Fruit fly (Drosophila melanogaster) whole organism, embryonic: Measurements from ENCODE around the gene bab2.

Source experiments
- ATbp ChIP-seq: fragments of 200-800 bp; sonication (Bioruptor generic); optimal IDR thresholded peaks from 2 replicates; lab custom pipeline; 2017; ENCODE audit warnings: missing biosample characterization, mild to moderate bottlenecking, missing genetic modification characterization, missing genetic modification reagents
- Asciz ChIP-seq: fragments of 200-800 bp; sonication (Bioruptor generic); optimal IDR thresholded peaks from 2 replicates; lab custom pipeline; 2017; ENCODE audit warnings: missing biosample characterization, mild to moderate bottlenecking, missing genetic modification characterization, missing genetic modification reagents
- B-H1 ChIP-seq: fragments of 200-800 bp; sonication (Bioruptor generic); IDR thresholded peaks from 3 replicates; pipeline ENCODE4 v1.3.6; 2022; ENCODE audit warnings: missing biosample characterization, missing genetic modification characterization
- BEAF-32 ChIP-seq: fragments of 200-800 bp; sonication (Bioruptor generic); optimal IDR thresholded peaks from 3 replicates; lab custom pipeline; 2017; ENCODE audit warnings: missing biosample characterization, missing genetic modification characterization, mild to moderate bottlenecking, moderate library complexity, missing genetic modification reagents
- C15 ChIP-seq: fragments of 200-800 bp; sonication (Bioruptor generic); IDR thresholded peaks from 3 replicates; pipeline ENCODE4 v1.3.6; 2022; ENCODE audit warnings: missing biosample characterization, missing genetic modification characterization
- CG10321 ChIP-seq: fragments of 200-800 bp; sonication (Bioruptor generic); IDR thresholded peaks from 2 replicates; pipeline ENCODE4 v1.3.6; 2022; ENCODE audit warnings: missing biosample characterization, missing genetic modification characterization
- CG10431 ChIP-seq: fragments of 200-800 bp; sonication (Bioruptor generic); optimal IDR thresholded peaks from 3 replicates; lab custom pipeline; 2018; ENCODE audit warnings: missing biosample characterization, mild to moderate bottlenecking, missing genetic modification characterization
- CG14014 ChIP-seq: fragments of 200-800 bp; sonication (Bioruptor generic); IDR thresholded peaks from 2 replicates; pipeline ENCODE4 v1.3.6; 2022; ENCODE audit warnings: missing biosample characterization, missing genetic modification characterization
- CG17359 ChIP-seq: fragments of 200-800 bp; sonication (Bioruptor generic); optimal IDR thresholded peaks from 3 replicates; lab custom pipeline; 2018; ENCODE audit warnings: missing biosample characterization, mild to moderate bottlenecking, missing genetic modification characterization, moderate library complexity
- CG18011 ChIP-seq: fragments of 200-800 bp; sonication (Bioruptor generic); optimal IDR thresholded peaks from 2 replicates; lab custom pipeline; 2017; ENCODE audit warnings: missing biosample characterization, missing genetic modification characterization, mild to moderate bottlenecking, moderate library complexity, missing genotype
- CG2120 ChIP-seq: fragments of 200-800 bp; sonication (Bioruptor generic); optimal IDR thresholded peaks from 3 replicates; lab custom pipeline; 2016; ENCODE audit warnings: missing biosample characterization, missing genetic modification characterization
- CG34376 ChIP-seq: fragments of 200-800 bp; sonication (Bioruptor generic); optimal IDR thresholded peaks from 2 replicates; lab custom pipeline; 2018; ENCODE audit warnings: missing biosample characterization, mild to moderate bottlenecking, missing genetic modification characterization
- CG3995 ChIP-seq: fragments of 200-800 bp; sonication (Bioruptor generic); optimal IDR thresholded peaks from 3 replicates; lab custom pipeline; 2016; ENCODE audit warnings: missing biosample characterization, missing genetic modification characterization
- CG4424 ChIP-seq: fragments of 200-800 bp; sonication (Bioruptor generic); optimal IDR thresholded peaks from 3 replicates; lab custom pipeline; 2016; ENCODE audit warnings: missing biosample characterization, missing genetic modification characterization
- CG7786 ChIP-seq: fragments of 200-800 bp; sonication (Bioruptor generic); optimal IDR thresholded peaks from 2 replicates; lab custom pipeline; 2016; ENCODE audit warnings: missing biosample characterization, missing genetic modification characterization
- CG8924 ChIP-seq: fragments of 200-800 bp; optimal IDR thresholded peaks from 3 replicates; lab custom pipeline; 2019; ENCODE audit warnings: missing biosample characterization, mild to moderate bottlenecking, missing genetic modification characterization, moderate library complexity
- CG9876 ChIP-seq: fragments of 200-800 bp; sonication (Bioruptor generic); optimal IDR thresholded peaks from 2 replicates; lab custom pipeline; 2016; ENCODE audit warnings: missing biosample characterization, missing genetic modification characterization
- E2f2 ChIP-seq: fragments of 200-800 bp; sonication (Bioruptor generic); IDR thresholded peaks from 2 replicates; pipeline ENCODE4 v1.3.6; 2022; ENCODE audit warnings: missing biosample characterization, missing genetic modification characterization
- Ets65A ChIP-seq: fragments of 200-800 bp; sonication (Bioruptor generic); peaks from one replicate; lab custom pipeline; 2016; ENCODE audit warnings: missing biosample characterization, missing genetic modification characterization
- Ets97D ChIP-seq: fragments of 200-800 bp; sonication (Bioruptor generic); optimal IDR thresholded peaks from 3 replicates; lab custom pipeline; 2016; ENCODE audit warnings: missing biosample characterization, missing genetic modification characterization
- Gsc ChIP-seq: fragments of 200-800 bp; sonication (Bioruptor generic); IDR thresholded peaks from 2 replicates; pipeline ENCODE4 v1.3.6; 2022; ENCODE audit warnings: missing biosample characterization, missing genetic modification characterization
- Hmx ChIP-seq: fragments of 200-800 bp; sonication (Bioruptor generic); optimal IDR thresholded peaks from 2 replicates; lab custom pipeline; 2016; ENCODE audit warnings: missing biosample characterization, missing genetic modification characterization
- Jarid2 ChIP-seq: fragments of 200-800 bp; sonication (Bioruptor generic); optimal IDR thresholded peaks from 3 replicates; lab custom pipeline; 2017; ENCODE audit warnings: mild to moderate bottlenecking, missing biosample characterization, missing genetic modification reagents, missing genetic modification characterization
- Lim3 ChIP-seq: fragments of 200-800 bp; sonication (Bioruptor generic); IDR thresholded peaks from 2 replicates; pipeline ENCODE4 v1.3.6; 2022; ENCODE audit warnings: missing biosample characterization, missing genetic modification characterization
- MBD-R2 ChIP-seq: fragments of 200-800 bp; sonication (Bioruptor generic); IDR thresholded peaks from 2 replicates; pipeline ENCODE4 v1.3.6; 2022; ENCODE audit warnings: missing biosample characterization, missing genetic modification characterization
- Max ChIP-seq: fragments of 200-800 bp; sonication (Bioruptor generic); optimal IDR thresholded peaks from 2 replicates; lab custom pipeline; 2016; ENCODE audit warnings: missing biosample characterization, mild to moderate bottlenecking, missing genetic modification characterization
- Poxn ChIP-seq: fragments of 200-800 bp; sonication (Bioruptor generic); IDR thresholded peaks from 2 replicates; pipeline ENCODE4 v1.3.6; 2022; ENCODE audit warnings: missing biosample characterization, missing genetic modification characterization
- Scr ChIP-seq: fragments of 200-800 bp; sonication (Bioruptor generic); IDR thresholded peaks from 2 replicates; pipeline ENCODE4 v1.3.6; 2022; ENCODE audit warnings: missing biosample characterization, missing genetic modification characterization; ENCODE audit not compliant: partially characterized antibody
- Sox102F ChIP-seq: fragments of 200-800 bp; sonication (Bioruptor generic); optimal IDR thresholded peaks from 2 replicates; lab custom pipeline; 2018; ENCODE audit warnings: missing biosample characterization, mild to moderate bottlenecking, missing genetic modification characterization, moderate library complexity
- Sry-β ChIP-seq: fragments of 200-800 bp; sonication (Bioruptor generic); optimal IDR thresholded peaks from 2 replicates; lab custom pipeline; 2018; ENCODE audit warnings: missing biosample characterization, mild to moderate bottlenecking, missing genetic modification characterization, moderate library complexity
- Sry-δ ChIP-seq: fragments of 200-800 bp; sonication (Bioruptor generic); optimal IDR thresholded peaks from 2 replicates; lab custom pipeline; 2016; ENCODE audit warnings: missing biosample characterization, missing genetic modification characterization
- Vsx1 ChIP-seq: fragments of 200-800 bp; sonication (Bioruptor generic); optimal IDR thresholded peaks from 2 replicates; lab custom pipeline; 2017; ENCODE audit warnings: missing biosample characterization, mild to moderate bottlenecking, missing genetic modification characterization, missing genetic modification reagents
- Xbp1 ChIP-seq: fragments of 200-800 bp; sonication (Bioruptor generic); optimal IDR thresholded peaks from 3 replicates; lab custom pipeline; 2016; ENCODE audit warnings: missing biosample characterization, mild to moderate bottlenecking, missing genetic modification characterization
- Xrp1 ChIP-seq: fragments of 200-800 bp; sonication (Bioruptor generic); IDR thresholded peaks from 2 replicates; pipeline ENCODE4 v1.3.6; 2022; ENCODE audit warnings: missing biosample characterization, missing genetic modification characterization
- abd-A ChIP-seq: fragments of 200-800 bp; sonication (Bioruptor generic); optimal IDR thresholded peaks from 3 replicates; lab custom pipeline; 2019; ENCODE audit warnings: missing biosample characterization, mild to moderate bottlenecking, missing genetic modification characterization, moderate library complexity
- bowl ChIP-seq: fragments of 200-800 bp; sonication (Bioruptor generic); IDR thresholded peaks from 2 replicates; pipeline ENCODE4 v1.3.6; 2022; ENCODE audit warnings: missing biosample characterization, missing genetic modification characterization
- cato ChIP-seq: fragments of 200-800 bp; sonication (Bioruptor generic); optimal IDR thresholded peaks from 2 replicates; lab custom pipeline; 2016; ENCODE audit warnings: missing biosample characterization, missing genetic modification characterization, borderline replicate concordance
- caup ChIP-seq: fragments of 200-800 bp; sonication (Bioruptor generic); optimal IDR thresholded peaks from 3 replicates; lab custom pipeline; 2017; ENCODE audit warnings: missing biosample characterization, mild to moderate bottlenecking, missing genetic modification characterization, moderate library complexity; ENCODE audit not compliant: severe bottlenecking
- dpn ChIP-seq, 2 experiments: fragments of 200-800 bp; sonication (Bioruptor generic); optimal IDR thresholded peaks; 3 replicates each; lab custom pipeline; 2016; ENCODE audit warnings: missing biosample characterization in 2 of 2, missing genetic modification characterization in 2 of 2
- fd64A ChIP-seq: fragments of 200-800 bp; sonication (Bioruptor generic); optimal IDR thresholded peaks from 3 replicates; lab custom pipeline; 2018; ENCODE audit warnings: missing biosample characterization, mild to moderate bottlenecking, missing genetic modification characterization
- h ChIP-seq: fragments of >200 bp; optimal IDR thresholded peaks from 2 replicates; lab custom pipeline; 2017
- hkb ChIP-seq, 2 experiments: fragments of 200-800 bp in 1 of 2; fragments of >200 bp in 1 of 2; sonication (Bioruptor generic) in 1 of 2; IDR thresholded peaks in 1 of 2; optimal IDR thresholded peaks in 1 of 2; 2 replicates each; pipeline versions ENCODE4 v1.3.6 to Lab custom; 2017 to 2022; ENCODE audit warnings: missing biosample characterization in 1 of 2, missing genetic modification characterization in 1 of 2
- lilli ChIP-seq: fragments of 200-800 bp; sonication (Bioruptor generic); optimal IDR thresholded peaks from 3 replicates; lab custom pipeline; 2016; ENCODE audit warnings: missing biosample characterization, missing genetic modification characterization
- nerfin-1 ChIP-seq: fragments of 200-800 bp; sonication (Bioruptor generic); optimal IDR thresholded peaks from 3 replicates; lab custom pipeline; 2019; ENCODE audit warnings: missing biosample characterization, mild to moderate bottlenecking, missing genetic modification characterization, moderate library complexity
- nmo ChIP-seq: fragments of 200-800 bp; sonication (Bioruptor generic); optimal IDR thresholded peaks from 2 replicates; lab custom pipeline; 2018; ENCODE audit warnings: missing biosample characterization, mild to moderate bottlenecking, missing genetic modification characterization, moderate library complexity
- salm ChIP-seq: fragments of 200-800 bp; sonication (Bioruptor generic); optimal IDR thresholded peaks from 2 replicates; lab custom pipeline; 2018; ENCODE audit warnings: missing biosample characterization, mild to moderate bottlenecking, missing genetic modification characterization
- scrt ChIP-seq: fragments of 200-800 bp; sonication (Bioruptor generic); optimal IDR thresholded peaks from 2 replicates; lab custom pipeline; 2018; ENCODE audit warnings: missing biosample characterization, mild to moderate bottlenecking, missing genetic modification characterization, moderate library complexity
- sens-2 ChIP-seq: fragments of 200-800 bp; sonication (Bioruptor generic); IDR thresholded peaks from 2 replicates; pipeline ENCODE4 v1.3.6; 2022; ENCODE audit warnings: missing biosample characterization, missing genetic modification characterization
- sob ChIP-seq: fragments of 200-800 bp; sonication (Bioruptor generic); IDR thresholded peaks from 2 replicates; pipeline ENCODE4 v1.3.6; 2022; ENCODE audit warnings: missing biosample characterization, missing genetic modification characterization
- tio ChIP-seq: fragments of 200-800 bp; sonication (Bioruptor generic); optimal IDR thresholded peaks from 2 replicates; lab custom pipeline; 2017; ENCODE audit warnings: missing biosample characterization, missing genetic modification characterization, inconsistent platforms
- zfh1 ChIP-seq: fragments of 200-800 bp; sonication (Bioruptor generic); IDR thresholded peaks from 3 replicates; pipeline ENCODE4 v1.3.6; 2022; ENCODE audit warnings: missing biosample characterization, missing genetic modification characterization

Gene bab2

dm6 chr3L:1166266-1166665, 10.8 kb downstream of the bab2 start (continued):
- TF ChIP-seq E2f2 (GFP tag; lab: Robert Waterston, UW) (no peak), CG34376 (GFP tag; lab: Kevin White, UChicago) (no peak), Poxn (GFP tag; lab: Robert Waterston, UW) (no peak), CG7786 (GFP tag; lab: Kevin White, UChicago) (no peak), Hmx (GFP tag; lab: Kevin White, UChicago) (no peak), Ets65A (GFP tag; lab: Kevin White, UChicago) (no peak), CG10321 (GFP tag; lab: Robert Waterston, UW) (no peak), Sry-δ (GFP tag; lab: Kevin White, UChicago) (no peak), Sry-β (peak; percentile 50), CG14014 (GFP tag; lab: Robert Waterston, UW) (peak; percentile 35; the same call in 1 of the 2 replicates), bowl (GFP tag; lab: Robert Waterston, UW) (no peak), caup (peak; percentile 25), Xbp1 (GFP tag; lab: Kevin White, UChicago) (no peak), CG3995 (GFP tag; lab: Kevin White, UChicago) (no peak), abd-A (tag; lab: Kevin White, UChicago) (no peak), ATbp (GFP tag; lab: Kevin White, UChicago) (peak; percentile 96), Lim3 (GFP tag; lab: Robert Waterston, UW) (no peak), CG9876 (GFP tag; lab: Kevin White, UChicago) (no peak), CG4424 (peak; percentile 1), C15 (no peak), h (lab: Kevin White, UChicago) (no peak), dpn (GFP tag; optimal IDR thresholded peaks at IDR 0.05; lab: Kevin White, UChicago) (no peak), nmo (GFP tag; lab: Kevin White, UChicago) (no peak), Max (GFP tag; lab: Kevin White, UChicago) (no peak), salm (peak; percentile 64), Ets97D (no peak), Scr (GFP tag; lab: Robert Waterston, UW) (no peak), tio (no peak), sob (GFP tag; lab: Robert Waterston, UW) (peak; percentile 50; the same call in 1 of the 2 replicates), cato (GFP tag; lab: Kevin White, UChicago) (peak; percentile 25), Vsx1 (GFP tag; lab: Kevin White, UChicago) (peak; percentile 20), sens-2 (GFP tag; lab: Robert Waterston, UW) (0 out of 2 replicates have a peak, but pooled peaks have one; percentile 34), fd64A (peak; percentile 91), nerfin-1 (tag; lab: Kevin White, UChicago) (peak; percentile 71), Asciz (peak; percentile 90), CG17359 (peak; percentile 71), Jarid2 (peak; percentile 32), B-H1 (GFP tag; lab: Robert Waterston, UW) (no peak), scrt (GFP tag; lab: Kevin White, UChicago) (peak; percentile 30), Sox102F (peak; percentile 54), CG2120 (GFP tag; lab: Kevin White, UChicago) (no peak), hkb (optimal IDR thresholded peaks at IDR 0.05; lab: Kevin White, UChicago) (no peak), hkb (GFP tag; IDR thresholded peaks at IDR 0.05; lab: Robert Waterston, UW) (peak; percentile 62), CG18011 (no peak), lilli (GFP tag; lab: Kevin White, UChicago) (no peak), zfh1 (GFP tag; lab: Robert Waterston, UW) (peak; percentile 88), CG8924 (tag; lab: Kevin White, UChicago) (peak; percentile 24), Gsc (GFP tag; lab: Robert Waterston, UW) (no peak), MBD-R2 (GFP tag; lab: Robert Waterston, UW) (no peak), BEAF-32 (GFP tag; lab: Kevin White, UChicago) (no peak), CG10431 (peak; percentile 87), Xrp1 (peak; percentile 79)
